Worm (Caenorhabditis elegans) whole organism, early embryonic: ENCODE measurements around the gene gst-26.

ENCODE experiments used
- aly-1 ChIP-seq: sonication (generic microtip); optimal IDR thresholded peaks from 2 replicates; lab custom pipeline; 2016; ENCODE audit warnings: missing genetic modification characterization, missing compliant biosample characterization
- ama-1 ChIP-seq: fragments of 150-350 bp; optimal IDR thresholded peaks from 2 replicates; lab custom pipeline; 2014
- ceh-36 ChIP-seq: sonication (generic microtip); optimal IDR thresholded peaks from 2 replicates; lab custom pipeline; 2016; ENCODE audit warnings: missing genetic modification characterization, inconsistent platforms, missing compliant biosample characterization
- ets-7 ChIP-seq: sonication (generic microtip); optimal IDR thresholded peaks from 2 replicates; lab custom pipeline; 2016; ENCODE audit warnings: missing genotype, missing genetic modification characterization, missing compliant biosample characterization
- flt-1 ChIP-seq: fragments of 200-800 bp; sonication (Bioruptor generic); IDR thresholded peaks from 2 replicates; pipeline ENCODE4 v1.3.6; 2022; ENCODE audit warnings: missing genetic modification characterization, missing compliant biosample characterization
- hmg-4 ChIP-seq: fragments of 200-800 bp; sonication (Bioruptor generic); optimal IDR thresholded peaks from 2 replicates; lab custom pipeline; 2018; ENCODE audit warnings: mild to moderate bottlenecking, missing genetic modification characterization, missing compliant biosample characterization
- pes-1 ChIP-seq: fragments of 200-800 bp; sonication (Bioruptor generic); IDR thresholded peaks from 2 replicates; pipeline ENCODE4 v1.3.6; 2022; ENCODE audit warnings: missing genetic modification reagents, missing genetic modification characterization, missing compliant biosample characterization
- tbx-11 ChIP-seq: fragments of 200-800 bp; sonication (Bioruptor generic); IDR thresholded peaks from 2 replicates; pipeline ENCODE4 v1.3.6; 2022; ENCODE audit warnings: missing genetic modification characterization, missing compliant biosample characterization
- tbx-37 ChIP-seq: fragments of 200-800 bp; sonication (Bioruptor generic); conservative IDR thresholded peaks from 2 replicates; pipeline ENCODE4 v1.3.6; 2022; ENCODE audit warnings: missing genetic modification reagents, missing genetic modification characterization, missing compliant biosample characterization
- tra-4 ChIP-seq: sonication (generic microtip); optimal IDR thresholded peaks from 2 replicates; lab custom pipeline; 2017; ENCODE audit warnings: missing genetic modification characterization, missing compliant biosample characterization

ce11 chrII:15178494-15178893 lies 14.1 kb upstream of the gst-26 start, which contains the start of gene gst-32:
- TF ChIP-seq pes-1 (GFP tag; lab: Robert Waterston, UW) (no peak), tra-4 (tag; lab: Kevin White, UChicago) (no peak), ama-1 (lab: Kevin White, UChicago) (no peak), ceh-36 (tag; lab: Kevin White, UChicago) (no peak), tbx-11 (no peak), ets-7 (tag; lab: Kevin White, UChicago) (no peak), aly-1 (tag; lab: Kevin White, UChicago) (no peak), flt-1 (no peak), hmg-4 (GFP tag; lab: Kevin White, UChicago) (no peak), tbx-37 (GFP tag; lab: Robert Waterston, UW) (no peak)
